Fruit fly (Drosophila melanogaster) whole organism, embryonic: ENCODE measurements around the gene CG6149.

Experiments
- CG10462 ChIP-seq: fragments of 200-800 bp; sonication (Bioruptor generic); optimal IDR thresholded peaks from 2 replicates; lab custom pipeline; 2016; ENCODE audit warnings: missing biosample characterization, missing genetic modification characterization
- CG12391 ChIP-seq: fragments of 200-800 bp; sonication (Bioruptor generic); optimal IDR thresholded peaks from 3 replicates; lab custom pipeline; 2018; ENCODE audit warnings: missing biosample characterization, mild to moderate bottlenecking, missing genetic modification characterization, moderate library complexity
- CG17385 ChIP-seq: fragments of 200-800 bp; sonication (Bioruptor generic); optimal IDR thresholded peaks from 3 replicates; lab custom pipeline; 2018; ENCODE audit warnings: missing biosample characterization, mild to moderate bottlenecking, missing genetic modification characterization
- CG3726 ChIP-seq: fragments of 200-800 bp; sonication (Bioruptor generic); IDR thresholded peaks from 3 replicates; pipeline ENCODE4, ENCODE4 v1.3.6; 2022; ENCODE audit warnings: missing biosample characterization, missing genetic modification characterization
- CG6689 ChIP-seq: fragments of 200-800 bp; sonication (Bioruptor generic); IDR thresholded peaks from 2 replicates; pipeline ENCODE4 v1.3.6; 2022; ENCODE audit warnings: missing biosample characterization, missing genetic modification characterization
- cato ChIP-seq: fragments of 200-800 bp; sonication (Bioruptor generic); optimal IDR thresholded peaks from 2 replicates; lab custom pipeline; 2016; ENCODE audit warnings: missing biosample characterization, missing genetic modification characterization, borderline replicate concordance
- ems ChIP-seq: fragments of 200-800 bp; sonication (Bioruptor generic); optimal IDR thresholded peaks from 3 replicates; lab custom pipeline; 2016; ENCODE audit warnings: missing biosample characterization, missing genetic modification characterization
- kah ChIP-seq: fragments of 200-800 bp; sonication (Bioruptor generic); optimal IDR thresholded peaks from 2 replicates; lab custom pipeline; 2018; ENCODE audit warnings: missing biosample characterization, mild to moderate bottlenecking, missing genetic modification characterization
- tx ChIP-seq: fragments of 200-800 bp; sonication (Bioruptor generic); optimal IDR thresholded peaks from 2 replicates; lab custom pipeline; 2016; ENCODE audit warnings: missing biosample characterization, missing genetic modification characterization

dm6 chr3L:11421905-11422304 is 13.4 kb downstream of the CG6149 start:
- no peak for TF ChIP-seq ems (GFP tag; lab: Kevin White, UChicago)
- no peak for TF ChIP-seq cato (GFP tag; lab: Kevin White, UChicago)
- no peak for TF ChIP-seq CG17385
- no peak for TF ChIP-seq CG3726
- no peak for TF ChIP-seq CG6689 (GFP tag; lab: Robert Waterston, UW)
- TF ChIP-seq CG10462: no peak
- no peak for TF ChIP-seq kah
- TF ChIP-seq CG12391 (tag; lab: Kevin White, UChicago): no peak
- no peak for TF ChIP-seq tx (GFP tag; lab: Kevin White, UChicago)
